Fruit fly (Drosophila melanogaster) whole organism, adult: ENCODE results near the gene Twdlalpha.

Experiments used
- CG11617 ChIP-seq: fragments of 200-800 bp; sonication (Bioruptor generic); optimal IDR thresholded peaks from 2 replicates; lab custom pipeline; 2017; ENCODE audit warnings: mild to moderate bottlenecking, missing biosample characterization, missing genetic modification reagents, missing genetic modification characterization
- CG12768 ChIP-seq: fragments of 200-800 bp; sonication (Bioruptor generic); optimal IDR thresholded peaks from 2 replicates; lab custom pipeline; 2017; ENCODE audit warnings: missing biosample characterization, missing genetic modification characterization, mild to moderate bottlenecking, moderate library complexity, missing genetic modification reagents
- CG14711 ChIP-seq: fragments of 200-800 bp; sonication (Bioruptor generic); optimal IDR thresholded peaks from 2 replicates; lab custom pipeline; 2018; ENCODE audit warnings: missing biosample characterization, mild to moderate bottlenecking, missing genetic modification characterization, moderate library complexity
- CG33017 ChIP-seq: fragments of 200-800 bp; sonication (Bioruptor generic); optimal IDR thresholded peaks from 2 replicates; lab custom pipeline; 2018; ENCODE audit warnings: missing biosample characterization, mild to moderate bottlenecking, missing genetic modification characterization, moderate library complexity
- Hr96 ChIP-seq: fragments of 200-800 bp; sonication (Bioruptor generic); optimal IDR thresholded peaks from 2 replicates; lab custom pipeline; 2016; ENCODE audit warnings: missing biosample characterization, missing genetic modification characterization
- Mnt ChIP-seq: fragments of 200-800 bp; sonication (Bioruptor generic); optimal IDR thresholded peaks from 2 replicates; lab custom pipeline; 2016; ENCODE audit warnings: missing biosample characterization, mild to moderate bottlenecking, missing genetic modification characterization
- cic ChIP-seq: fragments of 200-800 bp; sonication (Bioruptor generic); optimal IDR thresholded peaks from 2 replicates; lab custom pipeline; 2017; ENCODE audit warnings: missing biosample characterization, mild to moderate bottlenecking, missing genetic modification characterization, moderate library complexity
- cnc ChIP-seq, 2 experiments: fragments of >200 bp; optimal IDR thresholded peaks; 2 replicates each; lab custom pipeline; 2017
- kay ChIP-seq: fragments of 200-800 bp; sonication (Bioruptor generic); peaks from one replicate; lab custom pipeline; 2016; ENCODE audit warnings: missing biosample characterization, missing genetic modification characterization, borderline replicate concordance

dm6 chrX:16724544-16724943 lies 18.1 kb upstream of the Twdlalpha start:
- TF ChIP-seq CG33017 (tag; lab: Kevin White, UChicago), result no peak
- no peak for TF ChIP-seq Hr96 (GFP tag; lab: Kevin White, UChicago)
- no peak for TF ChIP-seq cic (GFP tag; lab: Kevin White, UChicago)
- no peak for TF ChIP-seq CG12768 (GFP tag; lab: Kevin White, UChicago)
- no peak for TF ChIP-seq kay (GFP tag; lab: Kevin White, UChicago)
- TF ChIP-seq Mnt, result no peak
- TF ChIP-seq CG14711 (tag; lab: Kevin White, UChicago), result no peak
- no peak for TF ChIP-seq CG11617 (GFP tag; lab: Kevin White, UChicago)
- no peak for TF ChIP-seq cnc (optimal IDR thresholded peaks at IDR 0.05; lab: Kevin White, UChicago)
